Worm (Caenorhabditis elegans) whole organism, young adult: ENCODE measurements around the gene Y66H1A.8.
A peak's percentile ranks its signal among the peaks of the same experiment; 100 is the strongest.

ENCODE experiments used
- D2030.7 ChIP-seq: fragments of 200-800 bp; sonication (Bioruptor generic); IDR thresholded peaks from 2 replicates; pipeline ENCODE4 v1.3.6; 2022; ENCODE audit warnings: missing genetic modification reagents, missing genetic modification characterization, missing compliant biosample characterization
- F23B12.7 ChIP-seq: sonication (generic microtip); optimal IDR thresholded peaks from 2 replicates; lab custom pipeline; 2017; ENCODE audit warnings: missing genetic modification characterization, mild to moderate bottlenecking, missing compliant biosample characterization, antibody characterized with exemption, moderate library complexity; ENCODE audit not compliant: insufficient read depth
- F49E8.2 ChIP-seq: sonication (generic microtip); optimal IDR thresholded peaks from 3 replicates; lab custom pipeline; 2017; ENCODE audit warnings: missing genetic modification characterization, mild to moderate bottlenecking, missing compliant biosample characterization, antibody characterized with exemption, moderate library complexity; ENCODE audit not compliant: insufficient read depth
- K11D2.4 ChIP-seq: fragments of 200-800 bp; sonication (Bioruptor generic); IDR thresholded peaks from 2 replicates; pipeline ENCODE4 v1.3.6; 2022; ENCODE audit warnings: missing genetic modification reagents, missing genetic modification characterization, missing compliant biosample characterization
- Y79H2A.3 ChIP-seq: fragments of 200-800 bp; sonication (Bioruptor generic); conservative IDR thresholded peaks from 2 replicates; pipeline ENCODE4 v1.3.6; 2022; ENCODE audit warnings: missing genetic modification reagents, missing genetic modification characterization, missing compliant biosample characterization
- Y95B8A.8 ChIP-seq: fragments of 200-800 bp; sonication (Bioruptor generic); IDR thresholded peaks from 2 replicates; pipeline ENCODE4 v1.3.6; 2022; ENCODE audit warnings: missing genetic modification reagents, missing genetic modification characterization, missing compliant biosample characterization
- akir-1 ChIP-seq: fragments of 200-800 bp; sonication (Bioruptor generic); optimal IDR thresholded peaks from 2 replicates; lab custom pipeline; 2018; ENCODE audit warnings: mild to moderate bottlenecking, missing genetic modification characterization, moderate library complexity, missing compliant biosample characterization
- ama-1 ChIP-seq, 3 experiments: fragments of 150-350 bp in 1 of 3; sonication (generic microtip) in 2 of 3; optimal IDR thresholded peaks; 2 replicates each; lab custom pipeline; 2014 to 2018; ENCODE audit warnings: missing biosample characterization in 2 of 3, missing genetic modification characterization in 2 of 3, missing genetic modification reagents in 2 of 3
- aptf-2 ChIP-seq: fragments of 200-800 bp; sonication (Bioruptor generic); conservative IDR thresholded peaks from 2 replicates; pipeline ENCODE4 v1.3.6; 2022; ENCODE audit warnings: missing genetic modification reagents, missing genetic modification characterization, missing compliant biosample characterization
- athp-1 ChIP-seq: sonication (generic microtip); optimal IDR thresholded peaks from 2 replicates; lab custom pipeline; 2017; ENCODE audit warnings: mild to moderate bottlenecking, missing genetic modification characterization, missing compliant biosample characterization
- attf-5 ChIP-seq: fragments of 200-800 bp; sonication (Bioruptor generic); optimal IDR thresholded peaks from 2 replicates; lab custom pipeline; 2018; ENCODE audit warnings: mild to moderate bottlenecking, missing genetic modification characterization, missing compliant biosample characterization
- attf-6 ChIP-seq: fragments of 200-800 bp; sonication (Bioruptor generic); IDR thresholded peaks from 2 replicates; pipeline ENCODE4 v1.3.6; 2022; ENCODE audit warnings: missing genetic modification reagents, missing genetic modification characterization, missing compliant biosample characterization
- bed-1 ChIP-seq: fragments of 200-800 bp; sonication (Bioruptor generic); IDR thresholded peaks from 2 replicates; pipeline ENCODE4 v1.3.6; 2022; ENCODE audit warnings: missing genetic modification reagents, missing genetic modification characterization, missing compliant biosample characterization
- bed-2 ChIP-seq: fragments of 200-800 bp; sonication (Bioruptor generic); IDR thresholded peaks from 2 replicates; pipeline ENCODE4 v1.3.6; 2022; ENCODE audit warnings: missing genetic modification reagents, missing genetic modification characterization, missing compliant biosample characterization
- ccch-3 ChIP-seq: fragments of 200-800 bp; sonication (Bioruptor generic); optimal IDR thresholded peaks from 2 replicates; lab custom pipeline; 2018; ENCODE audit warnings: mild to moderate bottlenecking, missing genetic modification characterization, missing compliant biosample characterization
- cebp-1 ChIP-seq, 2 experiments: fragments of 200-800 bp in 1 of 2; sonication (Bioruptor generic) in 1 of 2; sonication (generic microtip) in 1 of 2; IDR thresholded peaks in 1 of 2; optimal IDR thresholded peaks in 1 of 2; 2 replicates each; pipeline versions ENCODE4 v1.3.6 to Lab custom; 2017 to 2022; ENCODE audit warnings: missing compliant biosample characterization in 2 of 2, missing genetic modification characterization in 2 of 2, mild to moderate bottlenecking in 1 of 2, missing genetic modification reagents in 1 of 2, moderate library complexity in 1 of 2
- ceh-27 ChIP-seq: fragments of 200-800 bp; sonication (Bioruptor generic); optimal IDR thresholded peaks from 2 replicates; lab custom pipeline; 2018; ENCODE audit warnings: mild to moderate bottlenecking, missing genetic modification characterization, moderate library complexity, missing compliant biosample characterization
- chd-7 ChIP-seq: sonication (generic microtip); optimal IDR thresholded peaks from 2 replicates; lab custom pipeline; 2016; ENCODE audit warnings: mild to moderate bottlenecking, missing genetic modification characterization, moderate library complexity, missing compliant biosample characterization
- die-1 ChIP-seq: sonication (generic microtip); optimal IDR thresholded peaks from 2 replicates; lab custom pipeline; 2016; ENCODE audit warnings: missing genotype, mild to moderate bottlenecking, missing genetic modification characterization, missing compliant biosample characterization
- egrh-3 ChIP-seq: fragments of 200-800 bp; sonication (Bioruptor generic); IDR thresholded peaks from 2 replicates; pipeline ENCODE4 v1.3.6; 2022; ENCODE audit warnings: missing genetic modification reagents, missing genetic modification characterization, missing compliant biosample characterization
- hlh-12 ChIP-seq: sonication (generic microtip); optimal IDR thresholded peaks from 2 replicates; lab custom pipeline; 2016; ENCODE audit warnings: missing genetic modification characterization, missing compliant biosample characterization
- hmg-1.2 ChIP-seq: fragments of 200-800 bp; sonication (Bioruptor generic); IDR thresholded peaks from 2 replicates; pipeline ENCODE4 v1.3.6; 2022; ENCODE audit warnings: missing genetic modification reagents, missing genetic modification characterization, missing compliant biosample characterization
- let-607 ChIP-seq, 2 experiments: fragments of 200-800 bp in 1 of 2; sonication (Bioruptor generic) in 1 of 2; sonication (generic microtip) in 1 of 2; optimal IDR thresholded peaks; 2 replicates each; lab custom pipeline; 2016 to 2018; ENCODE audit warnings: mild to moderate bottlenecking in 2 of 2, missing compliant biosample characterization in 2 of 2, missing genetic modification characterization in 2 of 2, moderate library complexity in 2 of 2, missing genotype in 1 of 2
- lir-1 ChIP-seq: fragments of 200-800 bp; sonication (Bioruptor generic); conservative IDR thresholded peaks from 2 replicates; pipeline ENCODE4 v1.3.6; 2022; ENCODE audit warnings: missing genetic modification reagents, missing genetic modification characterization, missing compliant biosample characterization
- madf-3 ChIP-seq: fragments of 200-800 bp; sonication (Bioruptor generic); IDR thresholded peaks from 2 replicates; pipeline ENCODE4 v1.3.6; 2022; ENCODE audit warnings: missing genetic modification reagents, missing genetic modification characterization, missing compliant biosample characterization
- madf-8 ChIP-seq: fragments of 200-800 bp; sonication (Bioruptor generic); conservative IDR thresholded peaks from 2 replicates; pipeline ENCODE4 v1.3.6; 2022; ENCODE audit warnings: missing genetic modification reagents, missing genetic modification characterization, missing compliant biosample characterization
- mcd-1 ChIP-seq: fragments of 200-800 bp; sonication (Bioruptor generic); IDR thresholded peaks from 2 replicates; pipeline ENCODE4 v1.3.6; 2022; ENCODE audit warnings: missing genetic modification reagents, missing genetic modification characterization, missing compliant biosample characterization
- mes-4 ChIP-seq: sonication (generic microtip); optimal IDR thresholded peaks from 2 replicates; lab custom pipeline; 2016; ENCODE audit warnings: missing genotype, missing genetic modification characterization, missing compliant biosample characterization
- nfya-2 ChIP-seq: fragments of 200-800 bp; sonication (Bioruptor generic); IDR thresholded peaks from 2 replicates; pipeline ENCODE4 v1.3.6; 2022; ENCODE audit warnings: missing genetic modification reagents, missing genetic modification characterization, missing compliant biosample characterization
- nhr-120 ChIP-seq: fragments of 200-800 bp; sonication (Bioruptor generic); IDR thresholded peaks from 2 replicates; pipeline ENCODE4 v1.3.6; 2022; ENCODE audit warnings: missing genetic modification characterization, missing compliant biosample characterization
- nhr-90 ChIP-seq: sonication (generic microtip); optimal IDR thresholded peaks from 2 replicates; lab custom pipeline; 2016; ENCODE audit warnings: missing genotype, mild to moderate bottlenecking, missing genetic modification characterization, missing compliant biosample characterization
- repo-1 ChIP-seq: sonication (generic microtip); optimal IDR thresholded peaks from 2 replicates; lab custom pipeline; 2017; ENCODE audit warnings: mild to moderate bottlenecking, missing genetic modification characterization, missing compliant biosample characterization
- somi-1 ChIP-seq: fragments of 200-800 bp; sonication (Bioruptor generic); optimal IDR thresholded peaks from 2 replicates; lab custom pipeline; 2018; ENCODE audit warnings: mild to moderate bottlenecking, missing genetic modification characterization, missing compliant biosample characterization
- tlf-1 ChIP-seq: fragments of 200-800 bp; sonication (Bioruptor generic); optimal IDR thresholded peaks from 2 replicates; lab custom pipeline; 2018; ENCODE audit warnings: mild to moderate bottlenecking, missing genetic modification characterization, missing compliant biosample characterization
- unc-130 ChIP-seq: sonication (generic microtip); optimal IDR thresholded peaks from 2 replicates; lab custom pipeline; 2016; ENCODE audit warnings: missing genetic modification reagents, missing genetic modification characterization, missing compliant biosample characterization
- unc-62 ChIP-seq: fragments of 150-350 bp; optimal IDR thresholded peaks from 2 replicates; lab custom pipeline; 2014; ENCODE audit warnings: missing biosample characterization, missing genetic modification reagents, missing genetic modification characterization
- zfh-2 ChIP-seq: fragments of 200-800 bp; sonication (Bioruptor generic); conservative IDR thresholded peaks from 2 replicates; pipeline ENCODE4 v1.3.6; 2022; ENCODE audit warnings: missing genetic modification reagents, missing genetic modification characterization, missing compliant biosample characterization
- ztf-28 ChIP-seq: fragments of 200-800 bp; sonication (Bioruptor generic); IDR thresholded peaks from 2 replicates; pipeline ENCODE4 v1.3.6; 2022; ENCODE audit warnings: missing genetic modification reagents, missing genetic modification characterization, missing compliant biosample characterization
- ztf-3 ChIP-seq: fragments of 200-800 bp; sonication (Bioruptor generic); optimal IDR thresholded peaks from 2 replicates; lab custom pipeline; 2018; ENCODE audit warnings: mild to moderate bottlenecking, missing genetic modification characterization, missing compliant biosample characterization

Gene Y66H1A.8

DNA sequence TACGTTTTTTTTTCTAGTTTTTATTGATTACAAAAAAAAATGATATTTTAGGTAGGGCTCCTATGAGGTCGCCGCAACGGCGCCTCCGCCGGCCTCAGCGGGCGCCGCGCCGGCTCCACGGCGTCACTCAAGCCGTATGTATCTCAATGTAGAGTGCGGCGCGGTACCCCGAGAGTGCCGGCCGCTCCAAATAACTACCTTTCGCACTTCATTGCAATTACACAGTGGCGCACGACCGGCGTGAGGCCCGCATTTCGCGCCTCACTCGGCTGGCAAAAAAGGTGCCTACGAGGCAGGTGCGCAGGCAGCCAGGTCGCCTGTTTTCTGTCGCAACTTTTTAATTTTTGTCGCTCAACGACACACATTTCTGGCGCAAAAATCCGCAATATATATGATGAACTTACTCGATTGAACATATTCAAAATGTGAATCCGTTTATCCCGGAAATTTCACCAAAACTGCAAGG lies 5.9 kb upstream of the Y66H1A.8 start, which contains the start of gene M04G7.2:
M04G7.2 (minus strand) TSS at position 416 of the 466 bp plus-strand sequence.
- no peak for TF ChIP-seq unc-62 (GFP tag; lab: Kevin White, UChicago)
- 0 out of 2 replicates have a peak, but pooled peaks have one; percentile 70 for TF ChIP-seq ztf-28 (GFP tag; lab: Robert Waterston, UW)
- TF ChIP-seq attf-5 (GFP tag; lab: Kevin White, UChicago): no peak
- TF ChIP-seq let-607 (tag; optimal IDR thresholded peaks at IDR 0.05; lab: Kevin White, UChicago): no peak
- no peak for TF ChIP-seq bed-1 (GFP tag; lab: Robert Waterston, UW)
- no peak for TF ChIP-seq D2030.7 (GFP tag; lab: Robert Waterston, UW)
- no peak for TF ChIP-seq attf-6 (GFP tag; lab: Robert Waterston, UW)
- TF ChIP-seq bed-2 (GFP tag; lab: Robert Waterston, UW): no peak
- no peak for TF ChIP-seq cebp-1 (GFP tag; IDR thresholded peaks at IDR 0.05; lab: Robert Waterston, UW)
- no peak for TF ChIP-seq cebp-1 (tag; optimal IDR thresholded peaks at IDR 0.05; lab: Kevin White, UChicago)
- 0 out of 2 replicates have a peak, but pooled peaks have one; percentile 32 for TF ChIP-seq mcd-1 (GFP tag; lab: Robert Waterston, UW)
- no peak for TF ChIP-seq aptf-2 (GFP tag; lab: Robert Waterston, UW)
- peak; percentile 26; the same call in 1 of the 2 replicates for TF ChIP-seq egrh-3
- no peak for TF ChIP-seq athp-1 (tag; lab: Kevin White, UChicago)
- TF ChIP-seq hlh-12 (tag; lab: Kevin White, UChicago): no peak
- TF ChIP-seq hmg-1.2: no peak
- no peak for TF ChIP-seq ccch-3 (GFP tag; lab: Kevin White, UChicago)
- no peak for TF ChIP-seq F23B12.7 (tag; lab: Kevin White, UChicago)
- no peak for TF ChIP-seq ceh-27 (GFP tag; lab: Kevin White, UChicago)
- no peak for TF ChIP-seq chd-7
- no peak for TF ChIP-seq Y79H2A.3 (GFP tag; lab: Robert Waterston, UW)
- no peak for TF ChIP-seq ztf-3
- TF ChIP-seq tlf-1 (GFP tag; lab: Kevin White, UChicago): no peak
- TF ChIP-seq mes-4 (tag; lab: Kevin White, UChicago): no peak
- no peak for TF ChIP-seq unc-130
- TF ChIP-seq somi-1: no peak
- TF ChIP-seq die-1 (tag; lab: Kevin White, UChicago): no peak
- TF ChIP-seq madf-8 (GFP tag; lab: Robert Waterston, UW): no peak
- no peak for TF ChIP-seq akir-1 (GFP tag; lab: Kevin White, UChicago)
- no peak for TF ChIP-seq lir-1
- TF ChIP-seq ama-1 (optimal IDR thresholded peaks at IDR 0.05; lab: Kevin White, UChicago): no peak
- TF ChIP-seq ama-1 (GFP tag; optimal IDR thresholded peaks at IDR 0.05; lab: Kevin White, UChicago): no peak
- TF ChIP-seq madf-3 (GFP tag; lab: Robert Waterston, UW): 0 out of 2 replicates have a peak, but pooled peaks have one; percentile 27
- TF ChIP-seq zfh-2: peak; percentile 85
- TF ChIP-seq nhr-90 (tag; lab: Kevin White, UChicago): no peak
- no peak for TF ChIP-seq F49E8.2 (tag; lab: Kevin White, UChicago)
- TF ChIP-seq nhr-120 (GFP tag; lab: Robert Waterston, UW): 0 out of 2 replicates have a peak, but pooled peaks have one; percentile 11
- no peak for TF ChIP-seq nfya-2 (GFP tag; lab: Robert Waterston, UW)
- no peak for TF ChIP-seq repo-1 (tag; lab: Kevin White, UChicago)
- no peak for TF ChIP-seq Y95B8A.8
- peak; percentile 53; the same call in 1 of the 2 replicates for TF ChIP-seq K11D2.4 (GFP tag; lab: Robert Waterston, UW)
